Fruit fly (Drosophila melanogaster) whole organism, wandering third instar larva: Measurements from ENCODE around the gene CG42633.

Source experiments
- Abd-B ChIP-seq: fragments of >200 bp; optimal IDR thresholded peaks from 2 replicates; lab custom pipeline; 2017; ENCODE audit warnings: missing biosample characterization, missing genetic modification characterization
- CG32264 ChIP-seq: fragments of 200-800 bp; sonication (Bioruptor generic); optimal IDR thresholded peaks from 2 replicates; lab custom pipeline; 2016; ENCODE audit warnings: missing biosample characterization, missing genetic modification characterization
- CG9705 ChIP-seq: fragments of 200-800 bp; sonication (Bioruptor generic); optimal IDR thresholded peaks from 2 replicates; lab custom pipeline; 2018; ENCODE audit warnings: missing biosample characterization, mild to moderate bottlenecking, missing genetic modification characterization
- CrebA ChIP-seq: fragments of 200-800 bp; sonication (Bioruptor generic); optimal IDR thresholded peaks from 2 replicates; lab custom pipeline; 2016; ENCODE audit warnings: missing biosample characterization, mild to moderate bottlenecking, missing genetic modification characterization, borderline replicate concordance
- Dfd ChIP-seq: fragments of >200 bp; optimal IDR thresholded peaks from 2 replicates; lab custom pipeline; 2017; ENCODE audit warnings: missing biosample characterization, missing genetic modification characterization
- Dif ChIP-seq: fragments of 200-275, 200-300 bp; sonication (Bioruptor generic); optimal IDR thresholded peaks from 2 replicates; lab custom pipeline; 2018; ENCODE audit warnings: missing biosample characterization, missing genetic modification characterization; ENCODE audit not compliant: partially characterized antibody
- GATAd ChIP-seq: sonication (Bioruptor generic); optimal IDR thresholded peaks from 2 replicates; lab custom pipeline; 2016; ENCODE audit warnings: missing biosample characterization, missing genetic modification characterization
- HLH106 ChIP-seq: fragments of 200-800 bp; optimal IDR thresholded peaks from 3 replicates; lab custom pipeline; 2019; ENCODE audit warnings: missing biosample characterization, mild to moderate bottlenecking, missing genetic modification characterization, moderate library complexity
- Hnf4 ChIP-seq: fragments of 200-800 bp; sonication (Bioruptor generic); optimal IDR thresholded peaks from 2 replicates; lab custom pipeline; 2016; ENCODE audit warnings: missing biosample characterization, mild to moderate bottlenecking, missing genetic modification characterization
- Hr78 ChIP-seq: fragments of >200 bp; optimal IDR thresholded peaks from 2 replicates; lab custom pipeline; 2017; ENCODE audit warnings: missing biosample characterization, missing genetic modification characterization
- Hr83 ChIP-seq: fragments of 200-300 bp; sonication (Bioruptor generic); optimal IDR thresholded peaks from 2 replicates; lab custom pipeline; 2016; ENCODE audit warnings: missing biosample characterization, mild to moderate bottlenecking, missing genetic modification characterization, moderate library complexity; ENCODE audit not compliant: poor library complexity, severe bottlenecking
- Jra ChIP-seq: sonication (Bioruptor generic); optimal IDR thresholded peaks from 2 replicates; lab custom pipeline; 2016; ENCODE audit warnings: missing biosample characterization, missing genetic modification characterization
- Mio ChIP-seq: sonication (Bioruptor generic); optimal IDR thresholded peaks from 2 replicates; lab custom pipeline; 2016; ENCODE audit warnings: missing biosample characterization, missing genetic modification characterization
- Myc ChIP-seq: fragments of >200 bp; optimal IDR thresholded peaks from 2 replicates; lab custom pipeline; 2017
- N ChIP-seq: fragments of >200 bp; optimal IDR thresholded peaks from 2 replicates; lab custom pipeline; 2018; ENCODE audit warnings: missing biosample characterization, missing external identifiers, missing genetic modification characterization
- OdsH ChIP-seq: fragments of 200-800 bp; sonication (Bioruptor generic); optimal IDR thresholded peaks from 2 replicates; lab custom pipeline; 2016; ENCODE audit warnings: missing biosample characterization, mild to moderate bottlenecking, missing genetic modification characterization
- Rel ChIP-seq, 2 experiments: fragments of 200-800 bp; sonication (Bioruptor generic) in 1 of 2; optimal IDR thresholded peaks; 2 replicates in 1 of 2; 3 replicates in 1 of 2; lab custom pipeline; 2016 to 2019; ENCODE audit warnings: mild to moderate bottlenecking in 2 of 2, missing biosample characterization in 2 of 2, missing genetic modification characterization in 2 of 2, moderate library complexity in 1 of 2
- Sp1 ChIP-seq: fragments of 200-800 bp; sonication (Bioruptor generic); optimal IDR thresholded peaks from 3 replicates; lab custom pipeline; 2019; ENCODE audit warnings: missing biosample characterization, mild to moderate bottlenecking, missing genetic modification characterization, moderate library complexity
- Vsx2 ChIP-seq: fragments of 200-300, 225-300 bp; sonication (Bioruptor generic); optimal IDR thresholded peaks from 2 replicates; lab custom pipeline; 2018; ENCODE audit warnings: missing biosample characterization, missing genetic modification characterization; ENCODE audit not compliant: partially characterized antibody
- br ChIP-seq: fragments of 200-800 bp; sonication (Bioruptor generic); optimal IDR thresholded peaks from 2 replicates; lab custom pipeline; 2016; ENCODE audit warnings: missing biosample characterization, missing genetic modification characterization
- brk ChIP-seq: fragments of 200-800 bp; sonication (Bioruptor generic); optimal IDR thresholded peaks from 2 replicates; lab custom pipeline; 2016; ENCODE audit warnings: missing biosample characterization, mild to moderate bottlenecking, missing genetic modification characterization
- dl ChIP-seq, 2 experiments: fragments of 175-275, 200-275 bp in 1 of 2; fragments of 200-275 bp in 1 of 2; sonication (Bioruptor generic); optimal IDR thresholded peaks; lab custom pipeline; 2018; ENCODE audit warnings: mild to moderate bottlenecking in 2 of 2, missing biosample characterization in 2 of 2, missing genetic modification characterization in 2 of 2, moderate library complexity in 2 of 2; ENCODE audit not compliant: partially characterized antibody in 2 of 2, insufficient read depth in 1 of 2
- dmrt93B ChIP-seq: fragments of 200-800 bp; sonication (Bioruptor generic); optimal IDR thresholded peaks from 2 replicates; lab custom pipeline; 2018; ENCODE audit warnings: missing biosample characterization, mild to moderate bottlenecking, missing genetic modification characterization
- dsf ChIP-seq: sonication (Bioruptor generic); optimal IDR thresholded peaks from 2 replicates; lab custom pipeline; 2016; ENCODE audit warnings: missing biosample characterization, missing genetic modification characterization, borderline replicate concordance
- ey ChIP-seq: fragments of 200-800 bp; sonication (Bioruptor generic); optimal IDR thresholded peaks from 2 replicates; lab custom pipeline; 2016; ENCODE audit warnings: missing biosample characterization, missing genetic modification characterization
- foxo ChIP-seq, 2 experiments: fragments of 200-800 bp; sonication (Bioruptor generic); optimal IDR thresholded peaks; 2 replicates in 1 of 2; 3 replicates in 1 of 2; lab custom pipeline; 2016 to 2017; ENCODE audit warnings: missing biosample characterization in 2 of 2, missing genetic modification characterization in 2 of 2
- fru ChIP-seq: fragments of 200-800 bp; sonication (Bioruptor generic); optimal IDR thresholded peaks from 3 replicates; lab custom pipeline; 2016; ENCODE audit warnings: missing biosample characterization, mild to moderate bottlenecking, missing genetic modification characterization
- h ChIP-seq: fragments of 200-800 bp; sonication (Bioruptor generic); optimal IDR thresholded peaks from 3 replicates; lab custom pipeline; 2016; ENCODE audit warnings: missing biosample characterization, mild to moderate bottlenecking, missing genetic modification characterization
- jim ChIP-seq: fragments of 175-275, 200-325 bp; sonication (Bioruptor generic); optimal IDR thresholded peaks from 2 replicates; lab custom pipeline; 2016; ENCODE audit warnings: missing biosample characterization, mild to moderate bottlenecking, missing genetic modification characterization
- lola ChIP-seq: fragments of >200 bp; optimal IDR thresholded peaks from 2 replicates; lab custom pipeline; 2017; ENCODE audit warnings: missing biosample characterization, missing genetic modification characterization
- pan ChIP-seq: fragments of >200 bp; optimal IDR thresholded peaks from 2 replicates; lab custom pipeline; 2017
- psq ChIP-seq: fragments of 200-800 bp; sonication (Bioruptor generic); optimal IDR thresholded peaks from 3 replicates; lab custom pipeline; 2017; ENCODE audit warnings: missing biosample characterization, mild to moderate bottlenecking, missing genetic modification characterization, moderate library complexity
- rgr ChIP-seq: fragments of 200-800 bp; sonication (Bioruptor generic); optimal IDR thresholded peaks from 3 replicates; lab custom pipeline; 2016; ENCODE audit warnings: missing biosample characterization, mild to moderate bottlenecking, missing genetic modification characterization
- sage ChIP-seq: fragments of 200-800 bp; sonication (Bioruptor generic); optimal IDR thresholded peaks from 2 replicates; lab custom pipeline; 2016; ENCODE audit warnings: missing biosample characterization, mild to moderate bottlenecking, missing genetic modification characterization
- sv ChIP-seq: fragments of 200-800 bp; sonication (Bioruptor generic); optimal IDR thresholded peaks from 3 replicates; lab custom pipeline; 2016; ENCODE audit warnings: missing biosample characterization, missing genetic modification characterization
- tai ChIP-seq: sonication (Bioruptor generic); optimal IDR thresholded peaks from 2 replicates; lab custom pipeline; 2016; ENCODE audit warnings: missing biosample characterization, missing genetic modification characterization
- usp ChIP-seq: fragments of >200 bp; optimal IDR thresholded peaks from 2 replicates; lab custom pipeline; 2017; ENCODE audit warnings: missing biosample characterization, missing genetic modification characterization
- woc ChIP-seq: sonication (Bioruptor generic); optimal IDR thresholded peaks from 2 replicates; lab custom pipeline; 2016; ENCODE audit warnings: missing biosample characterization, mild to moderate bottlenecking, missing genetic modification characterization

Gene CG42633

dm6 chr3R:10784058-10784499, 2.0 kb upstream of the CG42633 start, which contains the start of the genes mRpL37 and Rbp1:
Gene mRpL37 (minus strand): TSS chr3R:10784092.
Gene Rbp1 (plus strand): TSS chr3R:10784383.
- peak; percentile 77 for TF ChIP-seq rgr
- peak in 1 of 2 experiments; percentile 90 for TF ChIP-seq foxo (GFP tag; optimal IDR thresholded peaks at IDR 0.05; lab: Kevin White, UChicago)
- TF ChIP-seq pan (lab: Kevin White, UChicago), result no peak
- peak; percentile 32 for TF ChIP-seq br (GFP tag; lab: Kevin White, UChicago)
- TF ChIP-seq Hr83 (GFP tag; lab: Kevin White, UChicago), result no peak
- TF ChIP-seq ey (GFP tag; lab: Kevin White, UChicago), result peak; percentile 61
- TF ChIP-seq HLH106 (tag; lab: Kevin White, UChicago), result peak; percentile 95
- no peak for TF ChIP-seq CG32264
- TF ChIP-seq psq (GFP tag; lab: Kevin White, UChicago), result peak; percentile 70
- peak; percentile 73 for TF ChIP-seq CG9705
- peak; percentile 82 for TF ChIP-seq dmrt93B (GFP tag; lab: Kevin White, UChicago)
- no peak for TF ChIP-seq lola (GFP tag; lab: Kevin White, UChicago)
- peak; percentile 30 for TF ChIP-seq Jra (GFP tag; lab: Kevin White, UChicago)
- no peak for TF ChIP-seq Dif (GFP tag; lab: Kevin White, UChicago)
- TF ChIP-seq GATAd (GFP tag; lab: Kevin White, UChicago), result peak; percentile 50
- TF ChIP-seq CrebA (GFP tag; lab: Kevin White, UChicago), result no peak
- peak; percentile 22 for TF ChIP-seq jim
- TF ChIP-seq fru (GFP tag; lab: Kevin White, UChicago), result no peak
- TF ChIP-seq brk, result no peak
- peak; percentile 77 for TF ChIP-seq Hnf4
- TF ChIP-seq Rel (GFP tag; optimal IDR thresholded peaks at IDR 0.05; lab: Kevin White, UChicago), result no peak
- TF ChIP-seq Rel (tag; optimal IDR thresholded peaks at IDR 0.05; lab: Kevin White, UChicago), result no peak
- TF ChIP-seq Hr78 (GFP tag; lab: Kevin White, UChicago), result no peak
- no peak for TF ChIP-seq Sp1 (GFP tag; lab: Kevin White, UChicago)
- TF ChIP-seq Abd-B (GFP tag; lab: Kevin White, UChicago), result no peak
- no peak for TF ChIP-seq sage (GFP tag; lab: Kevin White, UChicago)
- TF ChIP-seq OdsH, result peak; percentile 67
- TF ChIP-seq Vsx2 (GFP tag; lab: Kevin White, UChicago), result no peak
- TF ChIP-seq usp, result no peak
- no peak for TF ChIP-seq tai (GFP tag; lab: Kevin White, UChicago)
- no peak for TF ChIP-seq Myc (lab: Kevin White, UChicago)
- TF ChIP-seq Dfd, result no peak
- TF ChIP-seq N, result no peak
- TF ChIP-seq Mio (GFP tag; lab: Kevin White, UChicago), result no peak
- TF ChIP-seq dl (GFP tag; optimal IDR thresholded peaks at IDR 0.05; lab: Kevin White, UChicago; ENCODE audit: insufficient read depth in 1 of 2, partially characterized antibody in 2 of 2), result no peak
- peak; percentile 24 for TF ChIP-seq dsf (GFP tag; lab: Kevin White, UChicago)
- peak; percentile 86 for TF ChIP-seq h
- peak; percentile 82 for TF ChIP-seq woc (GFP tag; lab: Kevin White, UChicago)
- peak; percentile 55 for TF ChIP-seq sv

- TF ChIP-seq foxo (GFP tag; optimal IDR thresholded peaks at IDR 0.05; lab: Kevin White, UChicago), result no peak
- no peak for TF ChIP-seq lola (GFP tag; lab: Kevin White, UChicago)
- TF ChIP-seq Abd-B (GFP tag; lab: Kevin White, UChicago), result no peak
- no peak for TF ChIP-seq CG9705
- no peak for TF ChIP-seq jim
- no peak for TF ChIP-seq CG32264
- TF ChIP-seq sv, result no peak
- TF ChIP-seq psq (GFP tag; lab: Kevin White, UChicago), result no peak
- no peak for TF ChIP-seq Rel (GFP tag; optimal IDR thresholded peaks at IDR 0.05; lab: Kevin White, UChicago)
- TF ChIP-seq Rel (tag; optimal IDR thresholded peaks at IDR 0.05; lab: Kevin White, UChicago), result no peak
- no peak for TF ChIP-seq Jra (GFP tag; lab: Kevin White, UChicago)
Observed at dm6 chr3R:10780161-10780560, 1.9 kb downstream of the CG42633 start.
